Fruit fly (Drosophila melanogaster) Kc167 (cell line): ENCODE data around the gene sinah.

ENCODE experiments used
- Sin3A ChIP-seq: fragments of >200 bp; optimal IDR thresholded peaks from 2 replicates; lab custom pipeline; 2018; ENCODE audit warnings: missing external identifiers
- h ChIP-seq: fragments of >200 bp; optimal IDR thresholded peaks from 3 replicates; lab custom pipeline; 2018; ENCODE audit warnings: missing external identifiers
- insv ChIP-seq: fragments of >200 bp; optimal IDR thresholded peaks from 3 replicates; lab custom pipeline; 2018; ENCODE audit warnings: missing external identifiers
- ttk ChIP-seq: sonication (Bioruptor generic); optimal IDR thresholded peaks from 2 replicates; lab custom pipeline; 2017; ENCODE audit warnings: missing external identifiers

- no peak for TF ChIP-seq ttk
- no peak for TF ChIP-seq insv (lab: Kevin White, UChicago)
- no peak for TF ChIP-seq h (lab: Kevin White, UChicago)
- TF ChIP-seq Sin3A (lab: Kevin White, UChicago), result no peak
These were observed 31.9 kb downstream of the sinah start for dm6 chr3L:16890650-16891336.
